Worm (Caenorhabditis elegans): Measurements from ENCODE around the gene C29F5.1.

Gene C29F5.1

DNA sequence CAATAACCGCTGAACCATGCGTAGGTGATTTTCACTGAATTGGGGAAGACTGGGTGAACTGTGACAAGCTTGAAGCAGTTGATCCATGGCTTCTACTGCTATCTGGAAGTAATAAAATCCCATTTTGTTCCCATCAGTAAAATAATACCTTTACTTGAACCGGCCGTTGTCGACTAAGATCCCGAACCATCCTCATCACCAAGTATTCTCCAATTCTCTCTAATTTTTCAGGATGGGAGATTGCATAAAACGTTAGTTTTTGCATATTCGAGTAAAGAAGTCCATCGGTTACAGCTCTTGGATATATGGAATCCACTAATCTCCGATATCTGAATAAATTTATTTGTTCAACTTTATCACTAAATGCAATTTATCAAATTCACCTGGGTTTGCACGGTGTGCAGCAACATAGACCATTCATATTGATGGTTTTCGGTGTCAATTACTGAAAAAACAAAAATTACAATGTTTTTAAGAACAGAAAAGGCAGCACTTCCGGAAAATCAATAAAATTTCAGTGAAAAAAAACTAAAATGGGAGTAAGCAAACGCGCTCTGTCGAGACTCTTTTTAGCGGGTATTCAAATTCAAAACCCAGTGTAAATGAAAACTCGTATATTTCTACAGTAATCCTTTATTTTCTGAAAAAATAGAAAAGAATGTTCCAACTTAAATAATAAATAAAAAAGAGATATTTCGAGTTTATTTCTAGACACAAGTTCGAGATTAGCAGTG is 17.5 kb downstream of the C29F5.1 start, which contains the start of gene efr-3:
Gene efr-3 (minus strand): TSS at position 505 of the 734 bp plus-strand sequence.
- peak; percentile 78 for TF ChIP-seq C34F6.9 (tag; optimal IDR thresholded peaks at IDR 0.05)
- no peak for TF ChIP-seq Y55F3AM.14 (GFP tag; optimal IDR thresholded peaks at IDR 0.05)
- no peak for TF ChIP-seq R02D3.7 (tag; optimal IDR thresholded peaks at IDR 0.05)
- TF ChIP-seq nhr-10 (tag; optimal IDR thresholded peaks at IDR 0.05): no peak
- TF ChIP-seq blmp-1 (tag; optimal IDR thresholded peaks at IDR 0.05; ENCODE audit: insufficient read depth): no peak
- TF ChIP-seq sem-4 (tag; optimal IDR thresholded peaks at IDR 0.05): no peak
- no peak for TF ChIP-seq dmd-4 (tag; optimal IDR thresholded peaks at IDR 0.05)
- TF ChIP-seq ztf-1 (GFP tag; conservative IDR thresholded peaks at IDR 0.05): no peak
- no peak for TF ChIP-seq mbf-1 (tag; optimal IDR thresholded peaks at IDR 0.05)
- TF ChIP-seq unc-55 (GFP tag; optimal IDR thresholded peaks at IDR 0.05): peak; percentile 86
- TF ChIP-seq mdl-1 (tag; optimal IDR thresholded peaks at IDR 0.05): no peak
- TF ChIP-seq fos-1 (tag; optimal IDR thresholded peaks at IDR 0.05): no peak
- TF ChIP-seq ZK546.5 (tag; optimal IDR thresholded peaks at IDR 0.05): no peak
- TF ChIP-seq egl-27 (tag; optimal IDR thresholded peaks at IDR 0.05): no peak
- TF ChIP-seq lin-39 (tag; optimal IDR thresholded peaks at IDR 0.05): no peak
- no peak for TF ChIP-seq unc-62 (GFP tag; optimal IDR thresholded peaks at IDR 0.05)
- no peak for TF ChIP-seq ztf-11 (tag; optimal IDR thresholded peaks at IDR 0.05)
- no peak for TF ChIP-seq unc-39 (tag; optimal IDR thresholded peaks at IDR 0.05)
- no peak for TF ChIP-seq nhr-23 (tag; optimal IDR thresholded peaks at IDR 0.05)
- no peak for TF ChIP-seq ztf-4 (tag; optimal IDR thresholded peaks at IDR 0.05)
- TF ChIP-seq mab-5 (tag; optimal IDR thresholded peaks at IDR 0.05): peak; percentile 41
- no peak for TF ChIP-seq ceh-82 (tag; optimal IDR thresholded peaks at IDR 0.05)
- TF ChIP-seq lin-13 (GFP tag; optimal IDR thresholded peaks at IDR 0.05): peak; percentile 46
- no peak for TF ChIP-seq aly-2 (tag; optimal IDR thresholded peaks at IDR 0.05)
- no peak for TF ChIP-seq nhr-6 (tag; optimal IDR thresholded peaks at IDR 0.05)
- no peak for TF ChIP-seq F13H6.1 (tag; optimal IDR thresholded peaks at IDR 0.05)
- TF ChIP-seq sma-9 (GFP tag; optimal IDR thresholded peaks at IDR 0.05): peak; percentile 16
- TF ChIP-seq sma-9 (tag; optimal IDR thresholded peaks at IDR 0.05): no peak
- no peak for TF ChIP-seq zag-1 (tag; optimal IDR thresholded peaks at IDR 0.05)
- TF ChIP-seq skn-1 (tag; optimal IDR thresholded peaks at IDR 0.05): no peak
- no peak for TF ChIP-seq lin-11 (tag; optimal IDR thresholded peaks at IDR 0.05)
- TF ChIP-seq crh-2 (tag; optimal IDR thresholded peaks at IDR 0.05): peak; percentile 56
- TF ChIP-seq nhr-11 (tag; optimal IDR thresholded peaks at IDR 0.05): no peak
- no peak for TF ChIP-seq snpc-4 (tag; optimal IDR thresholded peaks at IDR 0.05)
- TF ChIP-seq ama-1 (optimal IDR thresholded peaks at IDR 0.05): no peak
- TF ChIP-seq nhr-77 (tag; optimal IDR thresholded peaks at IDR 0.05): no peak
- TF ChIP-seq alr-1 (tag; optimal IDR thresholded peaks at IDR 0.05): no peak
- no peak for TF ChIP-seq nhr-237 (tag; optimal IDR thresholded peaks at IDR 0.05)
- peak; percentile 92 for TF ChIP-seq gmeb-1 (tag; optimal IDR thresholded peaks at IDR 0.05)
- no peak for TF ChIP-seq elt-1 (tag; optimal IDR thresholded peaks at IDR 0.05)
- TF ChIP-seq nhr-12 (tag; optimal IDR thresholded peaks at IDR 0.05): no peak
- no peak for TF ChIP-seq nhr-21 (tag; optimal IDR thresholded peaks at IDR 0.05)
- no peak for TF ChIP-seq elt-3 (tag; optimal IDR thresholded peaks at IDR 0.05)
- TF ChIP-seq ceh-16 (tag; optimal IDR thresholded peaks at IDR 0.05): no peak
- TF ChIP-seq peb-1 (tag; optimal IDR thresholded peaks at IDR 0.05): no peak
- no peak for TF ChIP-seq nhr-25 (tag; optimal IDR thresholded peaks at IDR 0.05)
- peak; percentile 58 to 79 for TF ChIP-seq lsy-2 (tag; optimal IDR thresholded peaks at IDR 0.05)
- no peak for TF ChIP-seq sma-3 (GFP tag; optimal IDR thresholded peaks at IDR 0.05)
- TF ChIP-seq nhr-129 (tag; optimal IDR thresholded peaks at IDR 0.05): no peak

Data from whole organism, L2 larva.